Fruit fly (Drosophila melanogaster): ENCODE data around the gene CG2258.

DNA sequence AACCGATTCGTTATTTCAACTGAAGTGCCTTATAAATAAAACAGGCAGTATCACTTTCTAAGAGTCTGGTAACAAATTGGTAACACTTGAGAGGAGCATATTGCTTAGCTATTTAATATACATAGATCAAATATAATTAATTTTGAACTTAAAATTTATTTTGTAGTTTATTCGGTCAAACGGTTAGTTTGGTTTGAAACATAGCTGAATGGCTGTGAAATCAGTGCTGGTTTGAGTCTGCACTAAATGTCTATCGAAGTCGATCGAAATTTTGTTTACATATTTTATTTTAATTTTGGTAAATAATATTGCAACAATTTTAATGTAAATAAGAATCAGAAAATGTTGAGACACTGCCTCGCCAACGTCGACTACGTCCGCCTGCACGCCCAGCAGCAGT, 46.7 kb upstream of the CG2258 start, which contains the start of gene CG10959:
- TF ChIP-seq Hr39 (GFP tag; optimal IDR thresholded peaks at IDR 0.05) (no peak), acj6 (GFP tag; optimal IDR thresholded peaks at IDR 0.05) (no peak), fkh (GFP tag; optimal IDR thresholded peaks at IDR 0.05) (no peak)
